Worm (Caenorhabditis elegans) whole organism, late embryonic: Measurements from ENCODE around the gene acp-4.

Source experiments
- ceh-14 ChIP-seq: sonication (generic microtip); optimal IDR thresholded peaks from 2 replicates; lab custom pipeline; 2016; ENCODE audit warnings: missing genotype, missing genetic modification characterization, missing compliant biosample characterization
- ceh-9 ChIP-seq: sonication (generic microtip); optimal IDR thresholded peaks from 2 replicates; lab custom pipeline; 2016; ENCODE audit warnings: mild to moderate bottlenecking, missing genetic modification characterization, inconsistent platforms, missing compliant biosample characterization
- ets-4 ChIP-seq: sonication (generic microtip); optimal IDR thresholded peaks from 2 replicates; lab custom pipeline; 2016; ENCODE audit warnings: missing genetic modification characterization, missing compliant biosample characterization
- nfya-1 ChIP-seq: sonication (generic microtip); optimal IDR thresholded peaks from 2 replicates; lab custom pipeline; 2017; ENCODE audit warnings: missing genetic modification characterization, mild to moderate bottlenecking, missing compliant biosample characterization, antibody characterized with exemption, moderate library complexity
- nhr-11 ChIP-seq: fragments of 150-350 bp; optimal IDR thresholded peaks from 2 replicates; lab custom pipeline; 2014; ENCODE audit warnings: missing biosample characterization, missing genetic modification characterization
- nhr-232 ChIP-seq: sonication (generic microtip); optimal IDR thresholded peaks from 2 replicates; lab custom pipeline; 2016; ENCODE audit warnings: missing genetic modification characterization, missing compliant biosample characterization
- npax-4 ChIP-seq: sonication (generic microtip); optimal IDR thresholded peaks from 2 replicates; lab custom pipeline; 2016; ENCODE audit warnings: missing genetic modification characterization, missing compliant biosample characterization
- pag-3 ChIP-seq: sonication (generic microtip); optimal IDR thresholded peaks from 2 replicates; lab custom pipeline; 2016; ENCODE audit warnings: missing compliant biosample characterization, missing genetic modification characterization, borderline replicate concordance
- sox-4 ChIP-seq: sonication (generic microtip); optimal IDR thresholded peaks from 2 replicates; lab custom pipeline; 2017; ENCODE audit warnings: mild to moderate bottlenecking, missing genetic modification characterization, inconsistent platforms, missing compliant biosample characterization
- unc-42 ChIP-seq: sonication (generic microtip); optimal IDR thresholded peaks from 2 replicates; lab custom pipeline; 2016; ENCODE audit warnings: missing genotype, missing genetic modification characterization, missing compliant biosample characterization

DNA sequence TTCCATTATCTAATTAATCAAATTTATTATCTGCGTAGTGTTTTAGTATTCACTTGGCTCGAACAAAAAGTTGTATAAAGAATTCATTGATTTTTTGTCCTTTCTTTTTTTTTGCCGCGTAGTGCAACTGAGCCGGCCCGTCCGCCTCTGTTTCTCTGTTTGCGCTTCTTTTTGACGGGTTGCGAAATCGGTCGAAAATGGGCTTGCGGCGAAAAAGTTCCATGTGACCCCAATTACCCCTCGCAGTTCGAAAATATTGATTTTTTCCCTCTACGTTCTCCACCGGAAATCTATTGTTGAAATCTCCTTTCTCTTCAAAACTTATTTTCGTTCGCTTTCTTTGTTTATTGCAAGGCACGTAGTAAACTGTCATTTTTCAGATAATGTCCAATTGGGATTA, 22.5 kb upstream of the acp-4 start, which contains the start of gene zyg-9:
- no peak for TF ChIP-seq npax-4
- TF ChIP-seq ets-4: no peak
- TF ChIP-seq nhr-11 (tag; lab: Kevin White, UChicago): no peak
- TF ChIP-seq nfya-1 (tag; lab: Kevin White, UChicago): no peak
- TF ChIP-seq pag-3: no peak
- TF ChIP-seq sox-4 (tag; lab: Kevin White, UChicago): no peak
- TF ChIP-seq unc-42 (tag; lab: Kevin White, UChicago): no peak
- TF ChIP-seq ceh-14 (tag; lab: Kevin White, UChicago): no peak
- TF ChIP-seq ceh-9 (tag; lab: Kevin White, UChicago): no peak
- no peak for TF ChIP-seq nhr-232
